Worm (Caenorhabditis elegans) whole organism, early embryonic: ENCODE results near the gene grd-14.

ENCODE experiments used
- B0310.2 ChIP-seq: sonication (generic microtip); optimal IDR thresholded peaks from 2 replicates; lab custom pipeline; 2016; ENCODE audit warnings: mild to moderate bottlenecking, missing genetic modification characterization, missing compliant biosample characterization
- F13C5.2 ChIP-seq: sonication (generic microtip); optimal IDR thresholded peaks from 2 replicates; lab custom pipeline; 2017; ENCODE audit warnings: mild to moderate bottlenecking, missing genetic modification characterization, inconsistent platforms, missing compliant biosample characterization
- aly-1 ChIP-seq: sonication (generic microtip); optimal IDR thresholded peaks from 2 replicates; lab custom pipeline; 2016; ENCODE audit warnings: missing genetic modification characterization, missing compliant biosample characterization
- ama-1 ChIP-seq: fragments of 150-350 bp; optimal IDR thresholded peaks from 2 replicates; lab custom pipeline; 2014
- ceh-13 ChIP-seq: fragments of 200-800 bp; sonication (Bioruptor generic); optimal IDR thresholded peaks from 2 replicates; lab custom pipeline; 2018; ENCODE audit warnings: mild to moderate bottlenecking, missing genetic modification characterization, missing compliant biosample characterization
- ceh-36 ChIP-seq: sonication (generic microtip); optimal IDR thresholded peaks from 2 replicates; lab custom pipeline; 2016; ENCODE audit warnings: missing genetic modification characterization, inconsistent platforms, missing compliant biosample characterization
- ets-7 ChIP-seq: sonication (generic microtip); optimal IDR thresholded peaks from 2 replicates; lab custom pipeline; 2016; ENCODE audit warnings: missing genotype, missing genetic modification characterization, missing compliant biosample characterization
- flt-1 ChIP-seq: fragments of 200-800 bp; sonication (Bioruptor generic); IDR thresholded peaks from 2 replicates; pipeline ENCODE4 v1.3.6; 2022; ENCODE audit warnings: missing genetic modification characterization, missing compliant biosample characterization
- hmbx-1 ChIP-seq: sonication (generic microtip); optimal IDR thresholded peaks from 2 replicates; lab custom pipeline; 2016; ENCODE audit warnings: mild to moderate bottlenecking, missing genetic modification characterization, missing compliant biosample characterization
- hmg-4 ChIP-seq: fragments of 200-800 bp; sonication (Bioruptor generic); optimal IDR thresholded peaks from 2 replicates; lab custom pipeline; 2018; ENCODE audit warnings: mild to moderate bottlenecking, missing genetic modification characterization, missing compliant biosample characterization
- hnd-1 ChIP-seq: sonication (generic microtip); optimal IDR thresholded peaks from 2 replicates; lab custom pipeline; 2016; ENCODE audit warnings: missing genetic modification characterization, missing compliant biosample characterization
- pes-1 ChIP-seq: fragments of 200-800 bp; sonication (Bioruptor generic); IDR thresholded peaks from 2 replicates; pipeline ENCODE4 v1.3.6; 2022; ENCODE audit warnings: missing genetic modification reagents, missing genetic modification characterization, missing compliant biosample characterization
- scrt-1 ChIP-seq: fragments of 200-800 bp; sonication (Bioruptor generic); IDR thresholded peaks from 2 replicates; pipeline ENCODE4 v1.3.6; 2022; ENCODE audit warnings: missing genetic modification characterization, missing compliant biosample characterization
- sea-1 ChIP-seq: fragments of 200-800 bp; sonication (Bioruptor generic); conservative IDR thresholded peaks from 2 replicates; pipeline ENCODE4 v1.3.6; 2022; ENCODE audit warnings: missing genetic modification characterization, missing compliant biosample characterization
- tbx-11 ChIP-seq: fragments of 200-800 bp; sonication (Bioruptor generic); IDR thresholded peaks from 2 replicates; pipeline ENCODE4 v1.3.6; 2022; ENCODE audit warnings: missing genetic modification characterization, missing compliant biosample characterization
- tbx-37 ChIP-seq: fragments of 200-800 bp; sonication (Bioruptor generic); conservative IDR thresholded peaks from 2 replicates; pipeline ENCODE4 v1.3.6; 2022; ENCODE audit warnings: missing genetic modification reagents, missing genetic modification characterization, missing compliant biosample characterization
- tra-4 ChIP-seq: sonication (generic microtip); optimal IDR thresholded peaks from 2 replicates; lab custom pipeline; 2017; ENCODE audit warnings: missing genetic modification characterization, missing compliant biosample characterization

Gene grd-14

DNA sequence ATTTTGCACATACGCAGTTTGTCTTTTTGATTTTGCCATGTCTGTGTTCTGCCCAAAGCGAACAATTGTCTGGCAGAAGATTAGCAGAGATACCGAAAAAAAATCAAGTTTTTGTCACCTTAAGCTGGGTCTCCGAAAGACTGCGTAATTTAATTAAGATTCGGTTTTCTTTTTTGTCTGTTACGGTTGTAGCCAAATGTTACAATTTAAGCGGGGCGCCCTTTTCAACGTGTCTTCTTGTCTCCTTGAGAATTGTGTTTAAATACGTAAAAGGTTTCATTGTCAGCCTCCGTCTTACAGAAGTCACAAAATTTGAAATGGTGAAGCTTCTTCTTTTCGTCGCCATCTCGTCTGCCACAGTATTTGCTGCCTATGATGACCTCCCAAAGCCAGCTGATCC, at the start of gene grd-14:
grd-14 (plus strand) TSS at position 301 of the 400 bp plus-strand sequence.
- TF ChIP-seq tbx-37 (GFP tag; lab: Robert Waterston, UW) (no peak), ama-1 (lab: Kevin White, UChicago) (no peak), hmg-4 (GFP tag; lab: Kevin White, UChicago) (no peak), aly-1 (tag; lab: Kevin White, UChicago) (no peak), flt-1 (GFP tag; lab: Robert Waterston, UW) (no peak), ets-7 (tag; lab: Kevin White, UChicago) (no peak), F13C5.2 (tag; lab: Kevin White, UChicago) (no peak), ceh-13 (GFP tag; lab: Kevin White, UChicago) (no peak), sea-1 (GFP tag; lab: Robert Waterston, UW) (no peak), B0310.2 (tag; lab: Kevin White, UChicago) (no peak), tbx-11 (GFP tag; lab: Robert Waterston, UW) (no peak), hmbx-1 (tag; lab: Kevin White, UChicago) (no peak), tra-4 (tag; lab: Kevin White, UChicago) (no peak)

DNA sequence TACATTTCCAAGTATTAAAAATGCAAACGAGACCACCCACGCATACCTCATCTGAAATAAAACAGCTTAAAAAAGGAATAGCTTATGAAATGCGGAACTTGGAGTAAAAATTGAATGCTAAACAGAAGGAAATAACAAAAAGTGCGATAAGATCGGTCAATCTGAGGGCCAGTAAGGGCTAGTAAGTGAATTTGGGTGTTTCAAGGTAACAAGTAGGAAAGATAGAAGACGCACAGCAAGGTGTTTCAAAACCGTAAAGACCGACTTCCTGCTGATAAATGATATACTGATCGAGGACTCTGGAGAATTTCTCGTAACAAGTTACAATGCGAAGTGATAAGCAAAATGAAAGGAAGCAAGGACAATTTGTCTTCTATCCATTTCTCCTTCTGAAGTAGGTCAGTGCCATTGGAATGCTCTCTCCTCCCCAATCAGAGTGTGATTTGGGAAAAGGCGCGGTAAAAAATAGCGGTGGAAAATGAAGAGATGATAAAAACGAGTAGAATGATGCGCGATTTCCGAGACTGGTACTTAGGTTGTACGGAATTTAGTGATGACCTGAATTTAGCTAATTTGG, 44.1 kb upstream of the grd-14 start, which contains the start of gene dpy-6:
dpy-6 (minus strand) TSS at position 51 of the 577 bp plus-strand sequence.
- TF ChIP-seq ceh-36 (no peak), flt-1 (GFP tag; lab: Robert Waterston, UW) (no peak), hmbx-1 (tag; lab: Kevin White, UChicago) (no peak), B0310.2 (tag; lab: Kevin White, UChicago) (no peak), tbx-11 (GFP tag; lab: Robert Waterston, UW) (no peak), aly-1 (tag; lab: Kevin White, UChicago) (no peak), scrt-1 (no peak), tbx-37 (GFP tag; lab: Robert Waterston, UW) (no peak), sea-1 (GFP tag; lab: Robert Waterston, UW) (no peak)

- TF ChIP-seq tbx-37 (GFP tag; lab: Robert Waterston, UW) (no peak), B0310.2 (tag; lab: Kevin White, UChicago) (no peak), pes-1 (GFP tag; lab: Robert Waterston, UW) (no peak), scrt-1 (no peak), hmbx-1 (tag; lab: Kevin White, UChicago) (no peak), hnd-1 (no peak), ama-1 (lab: Kevin White, UChicago) (no peak), flt-1 (GFP tag; lab: Robert Waterston, UW) (no peak), ets-7 (tag; lab: Kevin White, UChicago) (no peak), ceh-13 (GFP tag; lab: Kevin White, UChicago) (no peak), tbx-11 (GFP tag; lab: Robert Waterston, UW) (no peak), hmg-4 (GFP tag; lab: Kevin White, UChicago) (no peak), aly-1 (tag; lab: Kevin White, UChicago) (no peak), tra-4 (tag; lab: Kevin White, UChicago) (no peak)
These were observed 42.5 kb upstream of the grd-14 start, which contains the start of gene F16F9.3 for ce11 chrX:8457314-8457713. F16F9.3 (plus strand) TSS chrX:8457614.

DNA sequence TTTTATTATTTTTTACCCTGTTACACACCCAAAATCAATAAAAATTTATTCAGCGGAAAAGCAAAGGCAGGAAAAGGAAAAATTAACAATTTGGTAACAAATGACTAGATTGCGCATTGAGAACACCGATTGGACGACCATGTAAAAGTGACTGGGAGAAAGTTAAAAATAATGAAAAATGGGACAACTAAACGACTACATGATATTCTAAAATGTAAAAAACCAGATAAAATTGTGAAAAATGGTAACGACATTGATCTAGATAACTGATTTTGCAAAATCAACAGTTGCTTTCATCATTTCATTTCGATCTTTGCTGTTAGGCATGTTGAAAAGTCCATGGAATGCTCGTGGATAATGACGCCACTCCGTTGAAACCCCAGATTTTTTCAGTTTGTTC, 40.0 kb upstream of the grd-14 start:
- TF ChIP-seq hmbx-1 (tag; lab: Kevin White, UChicago): no peak
- TF ChIP-seq ceh-36: no peak
- no peak for TF ChIP-seq hmg-4 (GFP tag; lab: Kevin White, UChicago)
- no peak for TF ChIP-seq aly-1 (tag; lab: Kevin White, UChicago)
- TF ChIP-seq ceh-13 (GFP tag; lab: Kevin White, UChicago): no peak
- TF ChIP-seq scrt-1: no peak
- TF ChIP-seq tbx-11 (GFP tag; lab: Robert Waterston, UW): no peak
- no peak for TF ChIP-seq sea-1 (GFP tag; lab: Robert Waterston, UW)
- TF ChIP-seq pes-1 (GFP tag; lab: Robert Waterston, UW): no peak
- TF ChIP-seq F13C5.2 (tag; lab: Kevin White, UChicago): no peak
- no peak for TF ChIP-seq hnd-1
- no peak for TF ChIP-seq B0310.2 (tag; lab: Kevin White, UChicago)

DNA sequence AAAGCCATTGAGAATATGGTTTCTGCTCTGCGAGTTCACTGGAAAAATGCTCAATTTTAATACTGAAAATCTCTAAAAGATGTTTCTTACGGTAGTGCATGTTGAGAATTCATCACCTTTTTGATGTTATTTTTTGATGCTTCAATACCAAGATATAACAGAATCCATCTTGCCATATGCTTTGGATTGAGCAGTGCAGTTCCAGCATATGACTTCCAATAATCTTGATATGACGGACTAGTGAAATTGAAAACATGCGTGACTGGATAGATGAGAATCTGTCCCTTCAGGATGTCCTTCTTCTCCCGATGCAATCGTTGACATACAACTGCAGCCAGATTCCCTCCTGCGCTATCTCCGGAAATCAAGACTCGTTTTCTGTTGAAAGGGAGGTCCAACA, 38.9 kb upstream of the grd-14 start:
- TF ChIP-seq flt-1 (GFP tag; lab: Robert Waterston, UW) (no peak), hmbx-1 (tag; lab: Kevin White, UChicago) (no peak), pes-1 (GFP tag; lab: Robert Waterston, UW) (no peak)

- TF ChIP-seq scrt-1 (no peak), B0310.2 (tag; lab: Kevin White, UChicago) (no peak), tra-4 (tag; lab: Kevin White, UChicago) (no peak), ets-7 (tag; lab: Kevin White, UChicago) (no peak), hmbx-1 (tag; lab: Kevin White, UChicago) (no peak), tbx-37 (GFP tag; lab: Robert Waterston, UW) (no peak), aly-1 (tag; lab: Kevin White, UChicago) (no peak), sea-1 (GFP tag; lab: Robert Waterston, UW) (no peak)
These were observed 36.7 kb upstream of the grd-14 start, which contains the start of gene F16F9.4 for ce11 chrX:8463085-8463645. F16F9.4 (minus strand) TSS chrX:8463360.

- TF ChIP-seq hmbx-1 (tag; lab: Kevin White, UChicago): no peak
- TF ChIP-seq pes-1 (GFP tag; lab: Robert Waterston, UW): no peak
- TF ChIP-seq tbx-11 (GFP tag; lab: Robert Waterston, UW): no peak
- TF ChIP-seq sea-1 (GFP tag; lab: Robert Waterston, UW): no peak
- no peak for TF ChIP-seq ets-7 (tag; lab: Kevin White, UChicago)
- TF ChIP-seq hnd-1: no peak
- no peak for TF ChIP-seq ceh-13 (GFP tag; lab: Kevin White, UChicago)
- no peak for TF ChIP-seq flt-1 (GFP tag; lab: Robert Waterston, UW)
- no peak for TF ChIP-seq ceh-36
- TF ChIP-seq B0310.2 (tag; lab: Kevin White, UChicago): no peak
- TF ChIP-seq F13C5.2 (tag; lab: Kevin White, UChicago): no peak
- TF ChIP-seq ama-1 (lab: Kevin White, UChicago): no peak
- no peak for TF ChIP-seq hmg-4 (GFP tag; lab: Kevin White, UChicago)
- TF ChIP-seq tra-4 (tag; lab: Kevin White, UChicago): no peak
- no peak for TF ChIP-seq scrt-1
- TF ChIP-seq aly-1 (tag; lab: Kevin White, UChicago): no peak
- TF ChIP-seq tbx-37 (GFP tag; lab: Robert Waterston, UW): no peak
These were observed 35.9 kb upstream of the grd-14 start for ce11 chrX:8463889-8464444.
